Worm (Caenorhabditis elegans): Measurements from ENCODE around the gene ire-1.

ire-1 gene

ce11 chrII:8099212-8099784 lies 25.4 kb downstream of the ire-1 start:
- peak; percentile 59 for TF ChIP-seq nhr-25 (tag; optimal IDR thresholded peaks at IDR 0.05; ENCODE audit: borderline replicate concordance, insufficient read depth)
- peak; percentile 43 for TF ChIP-seq hlh-30 (tag; optimal IDR thresholded peaks at IDR 0.05; ENCODE audit: insufficient read depth)
- TF ChIP-seq unc-62 (GFP tag; optimal IDR thresholded peaks at IDR 0.05 in 1 of 2) = peak in 1 of 2 experiments; percentile 83
- no peak for TF ChIP-seq unc-62 (tag; optimal IDR thresholded peaks at IDR 0.05)
- TF ChIP-seq F10B5.3 (tag; optimal IDR thresholded peaks at IDR 0.05) = no peak

DNA sequence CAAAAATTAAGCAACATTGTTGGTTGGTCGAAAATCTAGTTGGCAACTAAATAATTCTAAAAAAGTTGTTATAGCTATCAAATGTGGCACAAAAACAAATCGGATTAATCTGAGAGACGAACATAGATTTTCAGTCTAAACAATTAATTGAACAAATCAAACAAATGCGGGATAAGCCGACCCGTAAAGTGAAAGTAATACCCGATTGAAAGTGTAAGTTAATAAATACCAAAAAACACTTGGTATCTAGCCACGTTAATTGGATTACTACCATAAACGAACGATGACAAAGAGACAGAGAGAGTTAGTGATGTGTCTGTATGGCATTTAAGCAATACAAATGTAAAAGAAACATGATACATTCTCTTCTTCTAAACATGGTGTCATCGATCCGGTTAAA lies 30.8 kb downstream of the ire-1 start:
- TF ChIP-seq egl-43 (GFP tag; IDR thresholded peaks at IDR 0.05) = no peak
- no peak for TF ChIP-seq F49E8.2 (tag; optimal IDR thresholded peaks at IDR 0.05; ENCODE audit: borderline replicate concordance)

DNA sequence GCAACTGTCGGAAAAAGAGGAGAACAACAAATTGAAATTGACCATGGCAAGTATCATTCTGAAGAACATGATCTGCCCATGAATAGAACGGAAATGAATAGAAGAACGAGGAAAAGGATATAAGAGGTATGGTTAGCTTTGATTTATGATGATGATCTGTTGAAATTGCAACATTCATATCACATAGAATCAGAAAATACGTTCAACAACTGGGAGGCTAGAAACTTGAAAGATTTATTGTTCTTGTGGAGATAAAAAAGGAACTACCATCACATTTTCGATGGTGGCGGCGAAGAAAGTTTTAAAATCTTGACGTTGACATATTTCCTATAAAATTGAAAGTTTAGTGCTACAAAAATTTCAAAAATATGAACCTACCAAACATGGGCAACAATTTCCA lies 31.4 kb downstream of the ire-1 start:
- TF ChIP-seq Y5F2A.4 (GFP tag; optimal IDR thresholded peaks at IDR 0.05) (no peak), zip-2 (tag; optimal IDR thresholded peaks at IDR 0.05) (no peak), aha-1 (tag) (peak; percentile 93), nhr-111 (GFP tag; optimal IDR thresholded peaks at IDR 0.05) (no peak), ces-1 (GFP tag; optimal IDR thresholded peaks at IDR 0.05) (no peak), nhr-10 (tag; optimal IDR thresholded peaks at IDR 0.05) (no peak)

DNA sequence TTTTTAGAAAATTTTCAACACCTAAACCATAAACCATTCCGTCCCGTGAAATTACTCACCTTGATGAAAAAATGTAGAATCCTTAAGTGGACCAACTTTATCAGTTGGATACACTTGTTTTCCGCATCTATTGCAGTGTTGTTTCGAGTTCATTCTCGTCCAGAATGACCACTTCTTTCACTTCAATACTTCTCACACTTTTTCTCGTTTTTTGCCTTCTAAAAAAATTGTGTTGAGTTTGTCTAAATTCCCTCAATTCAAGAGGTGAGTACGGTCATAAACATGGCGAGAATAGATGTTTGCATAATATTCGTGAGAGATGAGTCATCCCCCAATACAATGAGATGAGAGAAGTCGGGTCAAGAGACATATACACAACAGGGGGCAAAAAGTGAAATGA lies 32.2 kb downstream of the ire-1 start, which contains the start of gene ltd-1:
ltd-1 (minus strand) TSS at position 218 of the 400 bp plus-strand sequence.
- TF ChIP-seq madf-5 (GFP tag; IDR thresholded peaks at IDR 0.05) = no peak
- TF ChIP-seq aha-1 (tag) = peak; percentile 58

- TF ChIP-seq unc-130 (GFP tag; optimal IDR thresholded peaks at IDR 0.05) (no peak), nhr-76 (tag; optimal IDR thresholded peaks at IDR 0.05) (no peak), nhr-6 (tag; optimal IDR thresholded peaks at IDR 0.05) (peak; percentile 10), dmd-8 (GFP tag; IDR thresholded peaks at IDR 0.05) (no peak), aha-1 (tag) (peak; percentile 90), nhr-102 (tag; optimal IDR thresholded peaks at IDR 0.05) (peak; percentile 47), dpl-1 (GFP tag; optimal IDR thresholded peaks at IDR 0.05) (peak; percentile 19), nhr-237 (tag; optimal IDR thresholded peaks at IDR 0.05) (no peak), lsy-2 (tag; optimal IDR thresholded peaks at IDR 0.05) (peak in 1 of 2 experiments; percentile 71), lim-7 (GFP tag; IDR thresholded peaks at IDR 0.05) (no peak), arid-1 (GFP tag; conservative IDR thresholded peaks at IDR 0.05) (0 out of 2 replicates have a peak, but pooled peaks have one; percentile 13), unc-62 (GFP tag; optimal IDR thresholded peaks at IDR 0.05 in 1 of 2) (peak in 1 of 2 experiments; percentile 19), unc-62 (tag; optimal IDR thresholded peaks at IDR 0.05) (no peak), hmg-1.1 (GFP tag; IDR thresholded peaks at IDR 0.05) (0 out of 2 replicates have a peak, but pooled peaks have one; percentile 53), nhr-77 (tag; optimal IDR thresholded peaks at IDR 0.05) (peak; percentile 56), lir-3 (tag; optimal IDR thresholded peaks at IDR 0.05) (no peak), ZK337.2 (GFP tag; IDR thresholded peaks at IDR 0.05) (no peak), nhr-28 (tag; optimal IDR thresholded peaks at IDR 0.05) (peak; percentile 0), nhr-25 (tag; optimal IDR thresholded peaks at IDR 0.05; ENCODE audit: borderline replicate concordance, insufficient read depth) (peak; percentile 53), hlh-11 (tag; optimal IDR thresholded peaks at IDR 0.05) (peak; percentile 56), lin-38 (GFP tag; IDR thresholded peaks at IDR 0.05) (peak; percentile 71), F44E2.7 (GFP tag; IDR thresholded peaks at IDR 0.05) (no peak), F49E8.2 (tag; optimal IDR thresholded peaks at IDR 0.05; ENCODE audit: borderline replicate concordance) (peak; percentile 60), D1046.2 (GFP tag; IDR thresholded peaks at IDR 0.05) (no peak), lin-1 (GFP tag; IDR thresholded peaks at IDR 0.05) (no peak), dmd-9 (GFP tag; IDR thresholded peaks at IDR 0.05) (no peak), mdt-29 (GFP tag; IDR thresholded peaks at IDR 0.05) (no peak), lin-13 (GFP tag; optimal IDR thresholded peaks at IDR 0.05) (peak; percentile 45), snpc-4 (tag; optimal IDR thresholded peaks at IDR 0.05) (peak; percentile 86), mes-2 (tag; optimal IDR thresholded peaks at IDR 0.05; ENCODE audit: poor library complexity, severe bottlenecking) (peak; percentile 77), ceh-44 (GFP tag; IDR thresholded peaks at IDR 0.05) (no peak), cey-2 (tag; optimal IDR thresholded peaks at IDR 0.05; ENCODE audit: borderline replicate concordance, insufficient read depth) (no peak), madf-9 (GFP tag; conservative IDR thresholded peaks at IDR 0.05) (no peak), Y5F2A.4 (GFP tag; optimal IDR thresholded peaks at IDR 0.05) (no peak)
Measured at ce11 chrII:8091528-8091927, 33.2 kb downstream of the ire-1 start.
